Fruit fly (Drosophila melanogaster) whole organism, embryonic: ENCODE data around the gene CG4611.

ENCODE experiments used
- Atf-2 ChIP-seq: fragments of 200-800 bp; sonication (Bioruptor generic); optimal IDR thresholded peaks from 2 replicates; lab custom pipeline; 2016; ENCODE audit warnings: missing biosample characterization, missing genetic modification characterization
- CG11504 ChIP-seq: fragments of 200-800 bp; sonication (Bioruptor generic); optimal IDR thresholded peaks from 3 replicates; lab custom pipeline; 2019; ENCODE audit warnings: missing biosample characterization, mild to moderate bottlenecking, missing genetic modification characterization, moderate library complexity
- CG11560 ChIP-seq: fragments of 200-800 bp; sonication (Bioruptor generic); IDR thresholded peaks from 3 replicates; pipeline ENCODE4 v1.3.6; 2022; ENCODE audit warnings: missing biosample characterization, missing genetic modification characterization
- CG13287 ChIP-seq: fragments of 200-800 bp; sonication (Bioruptor generic); IDR thresholded peaks from 2 replicates; pipeline ENCODE4 v1.3.6; 2022; ENCODE audit warnings: missing biosample characterization, missing genetic modification characterization; ENCODE audit not compliant: partially characterized antibody
- CG15073 ChIP-seq: fragments of 200-800 bp; sonication (Bioruptor generic); optimal IDR thresholded peaks from 2 replicates; lab custom pipeline; 2016; ENCODE audit warnings: missing biosample characterization, missing genetic modification characterization
- CG1529 ChIP-seq: fragments of 200-800 bp; sonication (Bioruptor generic); optimal IDR thresholded peaks from 3 replicates; lab custom pipeline; 2018; ENCODE audit warnings: missing biosample characterization, missing genetic modification characterization
- CG16779 ChIP-seq: fragments of 200-800 bp; sonication (Bioruptor generic); IDR thresholded peaks from 2 replicates; pipeline ENCODE4 v1.3.6; 2022; ENCODE audit warnings: missing biosample characterization, missing genetic modification characterization
- CG17385 ChIP-seq: fragments of 200-800 bp; sonication (Bioruptor generic); optimal IDR thresholded peaks from 3 replicates; lab custom pipeline; 2018; ENCODE audit warnings: missing biosample characterization, mild to moderate bottlenecking, missing genetic modification characterization
- CG17802 ChIP-seq: fragments of 200-800 bp; sonication (Bioruptor generic); optimal IDR thresholded peaks from 2 replicates; lab custom pipeline; 2018; ENCODE audit warnings: missing biosample characterization, mild to moderate bottlenecking, missing genetic modification characterization, moderate library complexity
- CG17912 ChIP-seq: fragments of 200-800 bp; sonication (Bioruptor generic); optimal IDR thresholded peaks from 2 replicates; lab custom pipeline; 2018; ENCODE audit warnings: missing biosample characterization, mild to moderate bottlenecking, missing genetic modification characterization
- CG1832 ChIP-seq: fragments of 200-800 bp; sonication (Bioruptor generic); optimal IDR thresholded peaks from 2 replicates; lab custom pipeline; 2017; ENCODE audit warnings: missing biosample characterization, mild to moderate bottlenecking, missing genetic modification characterization, inconsistent platforms
- CG2120 ChIP-seq: fragments of 200-800 bp; sonication (Bioruptor generic); optimal IDR thresholded peaks from 3 replicates; lab custom pipeline; 2016; ENCODE audit warnings: missing biosample characterization, missing genetic modification characterization
- CG2712 ChIP-seq: fragments of 200-800 bp; optimal IDR thresholded peaks from 3 replicates; lab custom pipeline; 2019; ENCODE audit warnings: missing biosample characterization, mild to moderate bottlenecking, missing genetic modification characterization, moderate library complexity
- CG31388 ChIP-seq: fragments of 200-800 bp; sonication (Bioruptor generic); optimal IDR thresholded peaks from 2 replicates; lab custom pipeline; 2016; ENCODE audit warnings: missing biosample characterization, missing genetic modification characterization
- CG4617 ChIP-seq: fragments of 200-800 bp; sonication (Bioruptor generic); optimal IDR thresholded peaks from 3 replicates; lab custom pipeline; 2016; ENCODE audit warnings: missing biosample characterization, missing genetic modification characterization, borderline replicate concordance
- CG5180 ChIP-seq: fragments of 200-800 bp; sonication (Bioruptor generic); optimal IDR thresholded peaks from 3 replicates; lab custom pipeline; 2017; ENCODE audit warnings: missing biosample characterization, missing genetic modification characterization, mild to moderate bottlenecking, moderate library complexity, missing genetic modification reagents
- CG7556 ChIP-seq: fragments of 200-800 bp; sonication (Bioruptor generic); optimal IDR thresholded peaks from 2 replicates; lab custom pipeline; 2017; ENCODE audit warnings: missing biosample characterization, mild to moderate bottlenecking, missing genetic modification characterization
- CG7786 ChIP-seq: fragments of 200-800 bp; sonication (Bioruptor generic); optimal IDR thresholded peaks from 2 replicates; lab custom pipeline; 2016; ENCODE audit warnings: missing biosample characterization, missing genetic modification characterization
- CG8478 ChIP-seq: fragments of >200 bp; optimal IDR thresholded peaks from 2 replicates; lab custom pipeline; 2018
- Camta ChIP-seq: fragments of 200-800 bp; sonication (Bioruptor generic); optimal IDR thresholded peaks from 2 replicates; lab custom pipeline; 2016; ENCODE audit warnings: missing biosample characterization, missing genetic modification characterization
- D ChIP-seq, 2 experiments: fragments of 200-800 bp in 1 of 2; fragments of >200 bp in 1 of 2; sonication (Bioruptor generic) in 1 of 2; optimal IDR thresholded peaks; 2 replicates in 1 of 2; 3 replicates in 1 of 2; lab custom pipeline; 2017; ENCODE audit warnings: mild to moderate bottlenecking in 1 of 2, missing biosample characterization in 1 of 2, missing genetic modification characterization in 1 of 2, missing genetic modification reagents in 1 of 2
- Dek ChIP-seq: fragments of 200-800 bp; sonication (Bioruptor generic); optimal IDR thresholded peaks from 3 replicates; lab custom pipeline; 2019; ENCODE audit warnings: missing biosample characterization, mild to moderate bottlenecking, missing genetic modification characterization, moderate library complexity
- Drgx ChIP-seq: fragments of 200-800 bp; sonication (Bioruptor generic); IDR thresholded peaks from 2 replicates; pipeline ENCODE4 v1.3.6; 2022; ENCODE audit warnings: missing biosample characterization, missing genetic modification characterization
- Hmx ChIP-seq: fragments of 200-800 bp; sonication (Bioruptor generic); optimal IDR thresholded peaks from 2 replicates; lab custom pipeline; 2016; ENCODE audit warnings: missing biosample characterization, missing genetic modification characterization
- Lhr ChIP-seq: fragments of 200-800 bp; sonication (Bioruptor generic); optimal IDR thresholded peaks from 3 replicates; lab custom pipeline; 2017; ENCODE audit warnings: mild to moderate bottlenecking, missing biosample characterization, missing genetic modification reagents, missing genetic modification characterization
- Lpt ChIP-seq: fragments of >200 bp; optimal IDR thresholded peaks from 2 replicates; lab custom pipeline; 2018; ENCODE audit warnings: missing biosample characterization, missing genetic modification characterization
- MTF-1 ChIP-seq: fragments of 200-800 bp; sonication (Bioruptor generic); optimal IDR thresholded peaks from 2 replicates; lab custom pipeline; 2018; ENCODE audit warnings: missing biosample characterization, mild to moderate bottlenecking, missing genetic modification characterization, borderline replicate concordance
- NC2β ChIP-seq: fragments of 200-800 bp; sonication (Bioruptor generic); optimal IDR thresholded peaks from 2 replicates; lab custom pipeline; 2016; ENCODE audit warnings: missing biosample characterization, missing genetic modification characterization
- NFAT ChIP-seq: fragments of 200-800 bp; sonication (Bioruptor generic); IDR thresholded peaks from 2 replicates; pipeline ENCODE4 v1.3.6; 2022; ENCODE audit warnings: missing biosample characterization, missing genetic modification characterization
- Oaz ChIP-seq: fragments of 200-800 bp; sonication (Bioruptor generic); IDR thresholded peaks from 2 replicates; pipeline ENCODE4 v1.3.6; 2022; ENCODE audit warnings: missing biosample characterization, missing genetic modification characterization
- Sin3A ChIP-seq: fragments of >200 bp; optimal IDR thresholded peaks from 2 replicates; lab custom pipeline; 2018
- Sox100B ChIP-seq: fragments of 200-800 bp; sonication (Bioruptor generic); optimal IDR thresholded peaks from 3 replicates; lab custom pipeline; 2018; ENCODE audit warnings: missing biosample characterization, mild to moderate bottlenecking, missing genetic modification characterization
- Sox102F ChIP-seq: fragments of 200-800 bp; sonication (Bioruptor generic); optimal IDR thresholded peaks from 2 replicates; lab custom pipeline; 2018; ENCODE audit warnings: missing biosample characterization, mild to moderate bottlenecking, missing genetic modification characterization, moderate library complexity
- ab ChIP-seq: fragments of 200-800 bp; sonication (Bioruptor generic); optimal IDR thresholded peaks from 2 replicates; lab custom pipeline; 2016; ENCODE audit warnings: missing biosample characterization, missing genetic modification characterization
- cg ChIP-seq: fragments of 200-800 bp; sonication (Bioruptor generic); optimal IDR thresholded peaks from 3 replicates; lab custom pipeline; 2019; ENCODE audit warnings: missing biosample characterization, mild to moderate bottlenecking, missing genetic modification characterization, moderate library complexity
- croc ChIP-seq: fragments of 200-800 bp; sonication (Bioruptor generic); conservative IDR thresholded peaks from 3 replicates; pipeline ENCODE4 v1.3.6; 2022; ENCODE audit warnings: missing biosample characterization, missing genetic modification characterization
- dati ChIP-seq: fragments of 200-800 bp; sonication (Bioruptor generic); IDR thresholded peaks from 2 replicates; pipeline ENCODE4 v1.3.6; 2022; ENCODE audit warnings: missing biosample characterization, missing genetic modification characterization
- insv ChIP-seq, 2 experiments: fragments of 200-800 bp; sonication (Bioruptor generic); optimal IDR thresholded peaks; 3 replicates each; lab custom pipeline; 2016 to 2018; ENCODE audit warnings: missing biosample characterization in 2 of 2, missing genetic modification characterization in 2 of 2
- org-1 ChIP-seq: fragments of 200-800 bp; sonication (Bioruptor generic); optimal IDR thresholded peaks from 2 replicates; lab custom pipeline; 2017; ENCODE audit warnings: missing biosample characterization, missing genetic modification characterization
- pfk ChIP-seq: fragments of 200-800 bp; sonication (Bioruptor generic); optimal IDR thresholded peaks from 2 replicates; lab custom pipeline; 2018; ENCODE audit warnings: missing biosample characterization, mild to moderate bottlenecking, missing genetic modification characterization, moderate library complexity
- salm ChIP-seq: fragments of 200-800 bp; sonication (Bioruptor generic); optimal IDR thresholded peaks from 2 replicates; lab custom pipeline; 2018; ENCODE audit warnings: missing biosample characterization, mild to moderate bottlenecking, missing genetic modification characterization
- scrt ChIP-seq: fragments of 200-800 bp; sonication (Bioruptor generic); optimal IDR thresholded peaks from 2 replicates; lab custom pipeline; 2018; ENCODE audit warnings: missing biosample characterization, mild to moderate bottlenecking, missing genetic modification characterization, moderate library complexity
- so ChIP-seq: fragments of 200-800 bp; sonication (Bioruptor generic); IDR thresholded peaks from 3 replicates; pipeline ENCODE4 v1.3.6; 2022; ENCODE audit warnings: missing biosample characterization, missing genetic modification characterization
- ssp ChIP-seq: fragments of 200-800 bp; sonication (Bioruptor generic); IDR thresholded peaks from 2 replicates; pipeline ENCODE4 v1.3.6; 2022; ENCODE audit warnings: missing biosample characterization, missing genetic modification characterization
- tap ChIP-seq: fragments of 200-800 bp; optimal IDR thresholded peaks from 3 replicates; lab custom pipeline; 2019; ENCODE audit warnings: missing biosample characterization, mild to moderate bottlenecking, missing genetic modification characterization, moderate library complexity
- tio ChIP-seq: fragments of 200-800 bp; sonication (Bioruptor generic); optimal IDR thresholded peaks from 2 replicates; lab custom pipeline; 2017; ENCODE audit warnings: missing biosample characterization, missing genetic modification characterization, inconsistent platforms
- tx ChIP-seq: fragments of 200-800 bp; sonication (Bioruptor generic); optimal IDR thresholded peaks from 2 replicates; lab custom pipeline; 2016; ENCODE audit warnings: missing biosample characterization, missing genetic modification characterization
- vvl ChIP-seq: fragments of 200-800 bp; sonication (Bioruptor generic); IDR thresholded peaks from 2 replicates; pipeline ENCODE4 v1.3.6; 2022; ENCODE audit warnings: missing biosample characterization, missing genetic modification characterization
- wor ChIP-seq: fragments of 200-800 bp; sonication (Bioruptor generic); IDR thresholded peaks from 2 replicates; pipeline ENCODE4 v1.3.6; 2022; ENCODE audit warnings: missing biosample characterization, missing genetic modification characterization
- yki ChIP-seq: fragments of >200 bp; optimal IDR thresholded peaks from 3 replicates; lab custom pipeline; 2018

Gene CG4611

DNA sequence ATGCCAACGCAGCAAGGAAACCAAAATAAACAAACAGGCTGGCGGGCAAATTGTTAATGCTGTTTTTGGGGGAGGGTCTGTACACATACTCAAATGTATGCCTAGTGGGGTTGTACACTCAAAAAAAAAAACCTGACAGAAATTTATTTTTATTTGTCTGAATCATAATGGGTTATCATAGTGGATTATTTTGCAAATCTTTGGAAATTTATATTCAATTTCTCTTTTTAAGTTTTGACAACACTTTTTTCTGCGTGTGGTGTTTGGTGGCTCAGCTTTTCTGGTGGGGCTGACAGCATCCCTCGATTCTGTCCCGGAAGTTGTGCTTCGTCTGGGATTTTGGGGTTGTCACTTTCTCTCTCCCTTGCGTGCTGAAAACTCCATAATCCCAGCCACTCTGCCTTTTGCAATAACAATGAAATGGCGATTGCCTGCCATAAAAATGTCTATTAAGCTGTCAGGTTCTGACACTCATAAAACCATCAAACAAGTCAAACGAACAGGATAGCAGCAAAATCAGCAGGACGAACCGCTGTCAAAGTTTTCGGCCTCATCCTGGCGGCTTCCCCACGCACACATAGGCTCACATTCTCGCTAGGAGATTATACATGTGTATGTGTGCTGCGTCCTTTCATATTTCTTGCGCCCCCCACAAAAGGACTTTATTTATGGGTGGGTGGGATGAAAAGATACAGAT is 18.9 kb downstream of the CG4611 start (continued):
- TF ChIP-seq CG16779 (GFP tag; lab: Robert Waterston, UW) (peak; percentile 78), CG1832 (GFP tag; lab: Kevin White, UChicago) (no peak), CG8478 (lab: Kevin White, UChicago) (no peak), salm (no peak), Sin3A (lab: Kevin White, UChicago) (no peak), tx (GFP tag; lab: Kevin White, UChicago) (peak; percentile 64), CG2120 (GFP tag; lab: Kevin White, UChicago) (peak; percentile 91), ab (GFP tag; lab: Kevin White, UChicago) (no peak), Hmx (GFP tag; lab: Kevin White, UChicago) (no peak), croc (GFP tag; lab: Robert Waterston, UW) (peak; percentile 53; the same call in 2 of the 3 replicates), CG7556 (peak; percentile 88), NFAT (GFP tag; lab: Robert Waterston, UW) (no peak; the same call in 1 of the 2 replicates), scrt (GFP tag; lab: Kevin White, UChicago) (peak; percentile 76), Camta (peak; percentile 67), so (GFP tag; lab: Robert Waterston, UW) (peak; percentile 82; the same call in 2 of the 3 replicates), cg (GFP tag; lab: Kevin White, UChicago) (no peak), dati (GFP tag; lab: Robert Waterston, UW) (no peak), Atf-2 (GFP tag; lab: Kevin White, UChicago) (peak; percentile 51), CG13287 (no peak), CG4617 (GFP tag; lab: Kevin White, UChicago) (peak; percentile 31), CG31388 (GFP tag; lab: Kevin White, UChicago) (peak; percentile 25), pfk (GFP tag; lab: Kevin White, UChicago) (no peak), insv (GFP tag; optimal IDR thresholded peaks at IDR 0.05; lab: Kevin White, UChicago) (peak in 1 of 2 experiments; percentile 3), NC2β (GFP tag; lab: Kevin White, UChicago) (no peak), tap (tag; lab: Kevin White, UChicago) (peak; percentile 39), Dek (peak; percentile 81), Oaz (GFP tag; lab: Robert Waterston, UW) (no peak; the same call in none of the 2 replicates), CG11504 (tag; lab: Kevin White, UChicago) (no peak), ssp (GFP tag; lab: Robert Waterston, UW) (peak; percentile 70), Sox100B (no peak), CG11560 (peak; percentile 67; the same call in 2 of the 3 replicates), D (optimal IDR thresholded peaks at IDR 0.05; lab: Kevin White, UChicago) (no peak), D (GFP tag; optimal IDR thresholded peaks at IDR 0.05; lab: Kevin White, UChicago) (peak; percentile 46), CG5180 (GFP tag; lab: Kevin White, UChicago) (peak; percentile 61), CG17385 (GFP tag; lab: Kevin White, UChicago) (peak; percentile 70), CG15073 (GFP tag; lab: Kevin White, UChicago) (no peak), MTF-1 (GFP tag; lab: Kevin White, UChicago) (no peak), tio (GFP tag; lab: Kevin White, UChicago) (no peak), yki (lab: Kevin White, UChicago) (no peak), wor (GFP tag; lab: Robert Waterston, UW) (peak; percentile 58), Drgx (GFP tag; lab: Robert Waterston, UW) (peak; percentile 63), Lpt (GFP tag; lab: Kevin White, UChicago) (no peak), CG17802 (peak; percentile 32), Sox102F (peak; percentile 80), vvl (GFP tag; lab: Robert Waterston, UW) (no peak; the same call in 1 of the 2 replicates), CG7786 (GFP tag; lab: Kevin White, UChicago) (peak; percentile 79), CG2712 (tag; lab: Kevin White, UChicago) (peak; percentile 60), CG17912 (GFP tag; lab: Kevin White, UChicago) (no peak), Lhr (GFP tag; lab: Kevin White, UChicago) (peak; percentile 6), CG1529 (peak; percentile 32), org-1 (peak; percentile 70)
